Fruit fly (Drosophila melanogaster): Measurements from ENCODE around the gene Sbat.

Gene Sbat

dm6 chr2L:2886613-2887537, 8.7 kb downstream of the Sbat start (continued):
- no peak for TF ChIP-seq acj6 (GFP tag; optimal IDR thresholded peaks at IDR 0.05)
- TF ChIP-seq ss (GFP tag; optimal IDR thresholded peaks at IDR 0.05), result peak; percentile 67 to 78
- no peak for TF ChIP-seq Sox14 (GFP tag; optimal IDR thresholded peaks at IDR 0.05)
- peak; percentile 65 for TF ChIP-seq CG6808 (GFP tag; optimal IDR thresholded peaks at IDR 0.05)
- no peak for TF ChIP-seq CG8319 (GFP tag; optimal IDR thresholded peaks at IDR 0.05)
- peak; percentile 30 for TF ChIP-seq CG9139 (GFP tag; optimal IDR thresholded peaks at IDR 0.05)
- no peak for TF ChIP-seq CG10631 (GFP tag; optimal IDR thresholded peaks at IDR 0.05)
- TF ChIP-seq Eip93F (GFP tag; optimal IDR thresholded peaks at IDR 0.05), result peak; percentile 13
- peak; percentile 23 for TF ChIP-seq vri (GFP tag; optimal IDR thresholded peaks at IDR 0.05)
- no peak for TF ChIP-seq CG6792 (GFP tag; optimal IDR thresholded peaks at IDR 0.05)
- no peak for TF ChIP-seq CG32006 (GFP tag; optimal IDR thresholded peaks at IDR 0.05)
- TF ChIP-seq CG3032 (tag; optimal IDR thresholded peaks at IDR 0.05), result peak; percentile 27
- no peak for TF ChIP-seq Hr38 (GFP tag; optimal IDR thresholded peaks at IDR 0.05)
- no peak for TF ChIP-seq fd59A (GFP tag; optimal IDR thresholded peaks at IDR 0.05)
- TF ChIP-seq Sox102F (GFP tag; optimal IDR thresholded peaks at IDR 0.05), result peak; percentile 41
- peak; percentile 83 for TF ChIP-seq Eip78C (GFP tag)
- TF ChIP-seq achi (GFP tag; optimal IDR thresholded peaks at IDR 0.05), result peak; percentile 59
- no peak for TF ChIP-seq Blimp-1 (GFP tag; optimal IDR thresholded peaks at IDR 0.05)
- no peak for TF ChIP-seq fd85E (GFP tag; optimal IDR thresholded peaks at IDR 0.05)
- no peak for TF ChIP-seq CG4318 (GFP tag; optimal IDR thresholded peaks at IDR 0.05)
- no peak for TF ChIP-seq Ets21C (GFP tag; optimal IDR thresholded peaks at IDR 0.05)
- TF ChIP-seq Gug (GFP tag; IDR thresholded peaks at IDR 0.05), result no peak
- TF ChIP-seq Eip75B (GFP tag; optimal IDR thresholded peaks at IDR 0.05), result no peak
- peak; percentile 52; the same call in 1 of the 2 replicates for TF ChIP-seq CG15336 (GFP tag; IDR thresholded peaks at IDR 0.05)
- peak; percentile 24 for TF ChIP-seq CG1621 (tag; optimal IDR thresholded peaks at IDR 0.05)
- peak; percentile 47 for TF ChIP-seq CG6854 (GFP tag; optimal IDR thresholded peaks at IDR 0.05)
- no peak for TF ChIP-seq CG11294 (GFP tag; IDR thresholded peaks at IDR 0.05)
- TF ChIP-seq CG6163 (GFP tag; IDR thresholded peaks at IDR 0.05), result peak; percentile 52; the same call in 2 of the 3 replicates
- peak; percentile 17 for TF ChIP-seq net (GFP tag; optimal IDR thresholded peaks at IDR 0.05)
- TF ChIP-seq CG8119 (GFP tag; IDR thresholded peaks at IDR 0.05), result no peak; the same call in 1 of the 3 replicates
- TF ChIP-seq CG34406 (GFP tag; optimal IDR thresholded peaks at IDR 0.05), result no peak
- TF ChIP-seq cyc (GFP tag; optimal IDR thresholded peaks at IDR 0.05), result no peak
- no peak for TF ChIP-seq lz (GFP tag; optimal IDR thresholded peaks at IDR 0.05)
- TF ChIP-seq svp (GFP tag), result no peak
- no peak for TF ChIP-seq Hr39 (GFP tag; optimal IDR thresholded peaks at IDR 0.05)
- no peak for TF ChIP-seq CG11762 (GFP tag; optimal IDR thresholded peaks at IDR 0.05; ENCODE audit: insufficient read depth)
- TF ChIP-seq OdsH (GFP tag; optimal IDR thresholded peaks at IDR 0.05), result no peak

- TF ChIP-seq salr (GFP tag; optimal IDR thresholded peaks at IDR 0.05), result peak in 1 of 2 experiments; percentile 19
- no peak for TF ChIP-seq Hr39 (GFP tag; optimal IDR thresholded peaks at IDR 0.05)
- no peak for TF ChIP-seq CG16779 (tag; optimal IDR thresholded peaks at IDR 0.05)
- peak; percentile 71 for TF ChIP-seq Eip78C (GFP tag)
- TF ChIP-seq esn (GFP tag; optimal IDR thresholded peaks at IDR 0.05), result no peak
- TF ChIP-seq ss (GFP tag; optimal IDR thresholded peaks at IDR 0.05), result peak in 1 of 2 experiments; percentile 13
- no peak for TF ChIP-seq Ets21C (GFP tag; optimal IDR thresholded peaks at IDR 0.05)
- no peak for TF ChIP-seq CG11294 (GFP tag; IDR thresholded peaks at IDR 0.05)
- peak; percentile 3 for TF ChIP-seq CG32006 (GFP tag; optimal IDR thresholded peaks at IDR 0.05)
- no peak for TF ChIP-seq CG3032 (tag; optimal IDR thresholded peaks at IDR 0.05)
- TF ChIP-seq svp (GFP tag), result peak; percentile 76
- no peak for TF ChIP-seq Eip93F (GFP tag; optimal IDR thresholded peaks at IDR 0.05)
- TF ChIP-seq CG6163 (GFP tag; IDR thresholded peaks at IDR 0.05), result peak; percentile 21; the same call in 1 of the 3 replicates
Measured at dm6 chr2L:2887760-2888600, 9.8 kb downstream of the Sbat start.
